Fruit fly (Drosophila melanogaster): ENCODE results near the gene gish.

The gish gene

dm6 chr3R:16228719-16229704 is 43.2 kb upstream of the gish start:
- TF ChIP-seq bab1 (GFP tag; optimal IDR thresholded peaks at IDR 0.05) (no peak), CG33017 (tag; optimal IDR thresholded peaks at IDR 0.05) (no peak), CG11617 (GFP tag; optimal IDR thresholded peaks at IDR 0.05) (no peak), cnc (optimal IDR thresholded peaks at IDR 0.05) (no peak), CG1620 (GFP tag; optimal IDR thresholded peaks at IDR 0.05) (no peak), tj (GFP tag; optimal IDR thresholded peaks at IDR 0.05) (peak; percentile 44), Clk (GFP tag; optimal IDR thresholded peaks at IDR 0.05) (no peak), Hr96 (GFP tag; optimal IDR thresholded peaks at IDR 0.05) (no peak), CG12768 (GFP tag; optimal IDR thresholded peaks at IDR 0.05) (no peak), CG7045 (GFP tag; optimal IDR thresholded peaks at IDR 0.05) (no peak), Crg-1 (GFP tag; optimal IDR thresholded peaks at IDR 0.05) (no peak), toe (GFP tag; optimal IDR thresholded peaks at IDR 0.05) (no peak), Mnt (GFP tag; optimal IDR thresholded peaks at IDR 0.05) (peak; percentile 74), cic (GFP tag; optimal IDR thresholded peaks at IDR 0.05) (peak; percentile 56), CG5204 (GFP tag; optimal IDR thresholded peaks at IDR 0.05) (no peak), CG14711 (tag; optimal IDR thresholded peaks at IDR 0.05) (no peak), ovo (GFP tag; optimal IDR thresholded peaks at IDR 0.05) (no peak), kay (GFP tag; ENCODE audit: borderline replicate concordance) (peak; percentile 70), CG7101 (tag; optimal IDR thresholded peaks at IDR 0.05) (no peak)

DNA sequence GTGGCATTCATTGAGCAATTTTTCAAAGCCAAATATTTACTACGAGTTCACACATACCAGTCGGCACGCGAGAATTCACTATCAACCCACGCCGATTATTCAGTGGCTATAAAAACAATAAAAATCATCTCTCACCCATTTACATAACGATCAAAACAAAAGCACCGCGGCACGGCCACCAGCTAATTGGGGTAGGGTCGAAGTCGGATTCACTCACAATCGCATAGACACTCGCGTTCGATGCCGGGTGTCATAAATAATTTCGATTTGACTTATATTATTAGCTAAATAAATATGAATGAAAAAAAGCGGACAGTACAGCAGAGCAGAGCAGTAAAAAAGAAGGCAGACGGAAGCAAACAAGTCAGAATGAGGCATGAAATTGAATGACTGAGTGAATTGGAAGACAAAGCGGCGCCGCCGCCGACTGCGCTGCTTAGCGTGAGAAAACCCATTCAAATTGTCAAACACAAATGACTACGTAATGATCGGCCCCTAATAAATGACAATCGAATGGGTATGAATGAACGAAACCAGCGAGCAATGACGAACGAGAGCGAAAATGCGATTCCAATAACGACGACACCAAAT is 42.1 kb upstream of the gish start:
- TF ChIP-seq tj (GFP tag; optimal IDR thresholded peaks at IDR 0.05) (peak; percentile 4), CG12768 (GFP tag; optimal IDR thresholded peaks at IDR 0.05) (peak; percentile 29), Mnt (GFP tag; optimal IDR thresholded peaks at IDR 0.05) (peak; percentile 25), cnc (optimal IDR thresholded peaks at IDR 0.05) (peak in 1 of 2 experiments; percentile 4), CG14711 (tag; optimal IDR thresholded peaks at IDR 0.05) (no peak), CG1620 (GFP tag; optimal IDR thresholded peaks at IDR 0.05) (no peak), CG33017 (tag; optimal IDR thresholded peaks at IDR 0.05) (no peak), cic (GFP tag; optimal IDR thresholded peaks at IDR 0.05) (peak; percentile 96), kay (GFP tag; ENCODE audit: borderline replicate concordance) (peak; percentile 95)

DNA sequence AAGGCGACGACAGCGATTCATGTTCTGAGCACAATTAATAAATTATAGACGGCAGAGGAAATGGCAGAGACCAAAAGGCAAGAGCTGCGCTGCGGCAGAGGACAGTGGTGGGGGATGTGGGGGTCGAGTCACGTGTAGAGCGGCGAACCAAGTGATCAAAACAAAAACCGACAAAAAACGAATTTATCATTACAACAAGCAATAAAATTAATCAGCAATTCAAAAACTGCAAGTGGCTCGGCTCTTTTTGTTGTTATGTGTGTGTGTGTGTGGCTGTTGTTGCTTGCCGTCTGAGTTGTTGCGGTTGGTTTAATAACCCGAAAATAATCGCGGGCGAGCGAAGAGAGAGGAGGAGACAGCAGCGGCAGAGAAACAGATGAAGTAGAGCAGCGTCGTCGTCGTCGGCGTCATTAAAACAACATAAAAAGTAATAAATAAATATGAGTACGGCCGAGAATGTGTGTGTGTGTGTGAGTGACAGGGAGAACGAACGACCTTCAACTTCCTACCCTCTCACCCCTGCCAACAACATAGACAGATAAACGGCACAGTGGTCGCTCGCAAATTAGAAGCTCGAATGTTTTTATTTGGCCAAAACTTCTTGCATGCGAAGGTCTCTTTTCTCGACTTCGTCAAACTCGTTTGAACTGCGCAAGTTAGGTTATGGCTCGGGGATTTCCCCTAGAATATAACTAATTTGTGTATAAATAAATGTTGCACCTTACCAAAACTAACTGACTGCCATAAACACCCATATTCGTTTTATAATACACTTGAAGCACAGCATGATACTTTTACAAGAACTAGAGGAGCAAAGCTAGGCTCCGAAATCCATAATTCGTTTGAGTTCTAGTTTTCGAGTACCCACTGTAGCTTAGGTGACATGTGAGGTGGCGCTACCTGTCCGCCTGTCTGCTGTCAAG is 40.6 kb upstream of the gish start:
- peak; percentile 93 for TF ChIP-seq tj (GFP tag; optimal IDR thresholded peaks at IDR 0.05)
- TF ChIP-seq CG1620 (GFP tag; optimal IDR thresholded peaks at IDR 0.05): peak; percentile 41
- peak; percentile 8 for TF ChIP-seq CG33017 (tag; optimal IDR thresholded peaks at IDR 0.05)
- peak; percentile 15 for TF ChIP-seq Clk (GFP tag; optimal IDR thresholded peaks at IDR 0.05)
- TF ChIP-seq CG5204 (GFP tag; optimal IDR thresholded peaks at IDR 0.05): peak; percentile 67
- peak; percentile 68 for TF ChIP-seq bab1 (GFP tag; optimal IDR thresholded peaks at IDR 0.05)
- TF ChIP-seq ovo (GFP tag; optimal IDR thresholded peaks at IDR 0.05): no peak
- peak; percentile 19 for TF ChIP-seq CG14711 (tag; optimal IDR thresholded peaks at IDR 0.05)
- TF ChIP-seq CG7045 (GFP tag; optimal IDR thresholded peaks at IDR 0.05): peak; percentile 68
- TF ChIP-seq kay (GFP tag; ENCODE audit: borderline replicate concordance): no peak
- TF ChIP-seq CG11617 (GFP tag; optimal IDR thresholded peaks at IDR 0.05): peak; percentile 49
- TF ChIP-seq CG12768 (GFP tag; optimal IDR thresholded peaks at IDR 0.05): no peak
- peak; percentile 93 for TF ChIP-seq Mnt (GFP tag; optimal IDR thresholded peaks at IDR 0.05)
- peak; percentile 81 for TF ChIP-seq cic (GFP tag; optimal IDR thresholded peaks at IDR 0.05)
- TF ChIP-seq toe (GFP tag; optimal IDR thresholded peaks at IDR 0.05): peak; percentile 13
- TF ChIP-seq Hr96 (GFP tag; optimal IDR thresholded peaks at IDR 0.05): peak; percentile 65
- peak; percentile 35 for TF ChIP-seq pad (GFP tag; optimal IDR thresholded peaks at IDR 0.05)
- TF ChIP-seq cnc (optimal IDR thresholded peaks at IDR 0.05): no peak
- peak; percentile 55 for TF ChIP-seq Crg-1 (GFP tag; optimal IDR thresholded peaks at IDR 0.05)
- peak; percentile 18 for TF ChIP-seq CG7101 (tag; optimal IDR thresholded peaks at IDR 0.05)

- TF ChIP-seq CG5204 (GFP tag; optimal IDR thresholded peaks at IDR 0.05): no peak
- no peak for TF ChIP-seq CG7101 (tag; optimal IDR thresholded peaks at IDR 0.05)
- TF ChIP-seq cnc (optimal IDR thresholded peaks at IDR 0.05): no peak
- no peak for TF ChIP-seq kay (GFP tag; ENCODE audit: borderline replicate concordance)
- no peak for TF ChIP-seq ovo (GFP tag; optimal IDR thresholded peaks at IDR 0.05)
- no peak for TF ChIP-seq Mnt (GFP tag; optimal IDR thresholded peaks at IDR 0.05)
- no peak for TF ChIP-seq CG11617 (GFP tag; optimal IDR thresholded peaks at IDR 0.05)
- TF ChIP-seq Clk (GFP tag; optimal IDR thresholded peaks at IDR 0.05): no peak
- no peak for TF ChIP-seq Hr96 (GFP tag; optimal IDR thresholded peaks at IDR 0.05)
- no peak for TF ChIP-seq CG1620 (GFP tag; optimal IDR thresholded peaks at IDR 0.05)
- no peak for TF ChIP-seq toe (GFP tag; optimal IDR thresholded peaks at IDR 0.05)
- TF ChIP-seq Crg-1 (GFP tag; optimal IDR thresholded peaks at IDR 0.05): no peak
Observed at dm6 chr3R:16232569-16232968, 39.7 kb upstream of the gish start.

- TF ChIP-seq ovo (GFP tag; optimal IDR thresholded peaks at IDR 0.05) (no peak), Clk (GFP tag; optimal IDR thresholded peaks at IDR 0.05) (no peak)
Observed at dm6 chr3R:16234298-16234697, 38.0 kb upstream of the gish start.
